Worm (Caenorhabditis elegans) whole organism, early embryonic: Measurements from ENCODE around the gene T11F9.1.

Experiments
- ama-1 ChIP-seq: fragments of 150-350 bp; optimal IDR thresholded peaks from 2 replicates; lab custom pipeline; 2014
- ceh-36 ChIP-seq: sonication (generic microtip); optimal IDR thresholded peaks from 2 replicates; lab custom pipeline; 2016; ENCODE audit warnings: missing genetic modification characterization, inconsistent platforms, missing compliant biosample characterization
- hmg-4 ChIP-seq: fragments of 200-800 bp; sonication (Bioruptor generic); optimal IDR thresholded peaks from 2 replicates; lab custom pipeline; 2018; ENCODE audit warnings: mild to moderate bottlenecking, missing genetic modification characterization, missing compliant biosample characterization
- hnd-1 ChIP-seq: sonication (generic microtip); optimal IDR thresholded peaks from 2 replicates; lab custom pipeline; 2016; ENCODE audit warnings: missing genetic modification characterization, missing compliant biosample characterization
- scrt-1 ChIP-seq: fragments of 200-800 bp; sonication (Bioruptor generic); IDR thresholded peaks from 2 replicates; pipeline ENCODE4 v1.3.6; 2022; ENCODE audit warnings: missing genetic modification characterization, missing compliant biosample characterization
- tbx-11 ChIP-seq: fragments of 200-800 bp; sonication (Bioruptor generic); IDR thresholded peaks from 2 replicates; pipeline ENCODE4 v1.3.6; 2022; ENCODE audit warnings: missing genetic modification characterization, missing compliant biosample characterization
- tbx-37 ChIP-seq: fragments of 200-800 bp; sonication (Bioruptor generic); conservative IDR thresholded peaks from 2 replicates; pipeline ENCODE4 v1.3.6; 2022; ENCODE audit warnings: missing genetic modification reagents, missing genetic modification characterization, missing compliant biosample characterization
- tra-4 ChIP-seq: sonication (generic microtip); optimal IDR thresholded peaks from 2 replicates; lab custom pipeline; 2017; ENCODE audit warnings: missing genetic modification characterization, missing compliant biosample characterization

DNA sequence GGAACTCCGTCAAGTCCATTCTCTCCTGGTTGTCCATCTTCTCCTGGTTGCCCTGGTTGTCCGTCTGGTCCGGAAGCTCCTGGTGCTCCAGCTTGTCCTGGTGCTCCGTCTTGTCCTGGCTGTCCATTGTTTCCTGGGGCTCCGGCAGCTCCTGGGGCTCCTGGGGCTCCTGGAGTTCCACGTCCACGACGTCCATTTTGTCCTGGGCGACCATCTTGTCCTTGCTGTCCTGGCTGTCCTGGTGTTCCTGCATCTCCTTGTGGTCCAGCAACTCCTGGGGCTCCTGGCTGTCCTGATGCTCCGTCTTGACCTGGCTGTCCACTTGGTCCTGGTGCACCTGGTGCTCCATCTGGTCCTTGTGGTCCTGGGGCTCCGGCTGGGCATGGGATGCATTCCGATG is 10.0 kb upstream of the T11F9.1 start:
- TF ChIP-seq ama-1 (lab: Kevin White, UChicago) = no peak
- TF ChIP-seq ceh-36 (tag; lab: Kevin White, UChicago) = no peak
- TF ChIP-seq hnd-1 (tag; lab: Kevin White, UChicago) = no peak
- TF ChIP-seq hmg-4 = no peak
- TF ChIP-seq tbx-37 = no peak
- TF ChIP-seq tbx-11 (GFP tag; lab: Robert Waterston, UW) = no peak
- no peak for TF ChIP-seq tra-4 (tag; lab: Kevin White, UChicago)
- TF ChIP-seq scrt-1 = no peak
